Fruit fly (Drosophila melanogaster): Measurements from ENCODE around the gene bnl.

DNA sequence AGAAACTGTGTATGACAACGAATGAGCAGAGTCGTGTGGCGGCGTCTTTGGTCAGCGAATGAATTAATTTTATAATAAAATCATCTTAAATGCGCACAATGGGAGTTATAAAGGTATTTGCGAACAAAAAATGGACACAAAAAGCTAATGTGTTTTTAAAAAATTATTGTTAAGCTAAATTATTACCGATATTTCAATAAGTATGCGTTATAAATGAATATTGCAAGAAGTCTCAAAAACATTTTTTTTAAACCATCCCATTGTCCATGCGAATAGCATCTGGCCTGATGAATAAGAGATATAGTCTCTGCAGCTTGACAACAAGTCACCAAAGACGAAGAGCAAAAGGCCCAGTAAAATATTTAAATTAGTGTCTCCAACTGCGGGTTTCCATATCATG lies 5.6 kb downstream of the bnl start:
- TF ChIP-seq pad (GFP tag; optimal IDR thresholded peaks at IDR 0.05) (no peak), CG5204 (GFP tag; optimal IDR thresholded peaks at IDR 0.05) (no peak), CG14711 (tag; optimal IDR thresholded peaks at IDR 0.05) (no peak), CG7045 (GFP tag; optimal IDR thresholded peaks at IDR 0.05) (no peak)

Data from whole organism, adult.